Fruit fly (Drosophila melanogaster): Measurements from ENCODE around the gene CG7560.

DNA sequence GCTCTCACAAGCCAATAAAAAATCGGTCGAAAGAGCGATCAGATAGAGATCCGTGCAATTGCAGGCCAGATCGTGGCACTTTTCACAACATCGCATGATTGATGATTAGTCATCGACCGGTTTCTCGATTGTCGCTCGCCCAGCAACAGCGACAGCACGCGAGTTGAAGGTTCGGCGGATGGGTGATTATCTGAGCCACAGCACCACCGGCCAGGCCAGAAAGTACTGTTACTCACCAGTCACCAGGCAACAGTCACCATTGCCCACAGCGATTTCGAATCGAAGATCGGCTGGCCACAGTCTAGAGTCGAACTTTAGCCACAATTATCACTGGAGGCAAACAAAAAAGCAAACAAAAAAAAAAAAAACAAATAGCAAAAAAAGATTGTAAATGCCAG lies 7.0 kb downstream of the CG7560 start:
- TF ChIP-seq eg (GFP tag; IDR thresholded peaks at IDR 0.05) (no peak), CG8319 (GFP tag; optimal IDR thresholded peaks at IDR 0.05) (no peak)

Data from whole organism, prepupa.